Fruit fly (Drosophila melanogaster) S2 (cell line): ENCODE data around the gene tty.

Experiments
- CG8478 ChIP-seq: fragments of >200 bp; optimal IDR thresholded peaks from 2 replicates; lab custom pipeline; 2018
- CTCF ChIP-seq, 2 experiments: fragments of >200 bp; optimal IDR thresholded peaks; 2 replicates each; lab custom pipeline; 2018

The tty gene

DNA sequence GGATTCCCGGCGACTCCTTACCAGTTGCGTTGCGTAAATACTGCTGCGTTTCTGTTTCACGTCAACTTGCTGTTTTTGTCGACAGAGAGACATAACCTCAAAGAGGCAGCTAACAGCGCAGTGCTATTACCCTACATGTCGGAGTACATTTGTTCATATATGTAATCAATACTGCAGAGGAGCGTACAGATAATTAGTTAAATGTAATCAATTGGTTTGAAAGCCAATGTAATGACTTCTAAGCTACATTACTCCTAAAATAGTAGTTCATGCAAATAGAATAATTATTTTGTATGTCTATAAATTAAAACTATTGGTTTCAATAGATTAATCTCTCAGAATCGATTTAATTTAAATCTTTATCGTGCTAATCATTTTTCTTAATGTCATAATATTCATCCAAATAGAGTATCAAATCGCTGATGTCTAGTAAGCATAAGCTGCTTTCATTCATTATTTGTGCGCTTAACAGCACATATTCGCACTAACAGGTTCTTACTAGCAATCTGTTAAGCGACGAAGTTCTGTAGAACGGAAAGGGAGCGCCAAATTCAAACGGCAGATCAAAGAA lies 20.2 kb downstream of the tty start, which contains the start of the genes SLIRP1 and anox:
TSS of gene SLIRP1 (minus strand) at position 95 of the 571 bp plus-strand sequence.
TSS of gene anox (minus strand) at position 95 of the 571 bp plus-strand sequence.
- TF ChIP-seq CG8478 (lab: Kevin White, UChicago): no peak
- TF ChIP-seq CTCF (optimal IDR thresholded peaks at IDR 0.05; lab: Kevin White, UChicago): no peak

DNA sequence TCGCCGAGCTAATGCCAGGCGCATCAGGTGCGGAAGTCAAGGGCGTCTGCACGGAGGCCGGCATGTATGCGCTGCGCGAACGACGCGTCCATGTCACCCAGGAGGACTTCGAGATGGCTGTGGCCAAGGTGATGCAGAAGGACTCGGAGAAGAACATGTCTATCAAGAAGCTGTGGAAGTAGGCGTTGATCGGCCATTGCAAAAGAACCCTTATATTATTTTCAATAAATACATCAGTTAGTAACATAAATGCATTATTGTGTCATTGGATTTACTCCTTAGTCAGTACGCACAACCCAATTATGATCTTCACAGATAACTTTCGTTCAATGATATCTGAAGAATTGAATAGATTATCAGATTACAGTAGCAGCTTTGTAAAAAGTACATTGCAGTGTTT lies 22.1 kb downstream of the tty start, which contains the start of gene CG1801:
TSS of gene CG1801 (minus strand) at position 101 of the 400 bp plus-strand sequence.
- TF ChIP-seq CG8478 (lab: Kevin White, UChicago): no peak
- no peak for TF ChIP-seq CTCF (optimal IDR thresholded peaks at IDR 0.05; lab: Kevin White, UChicago)

- TF ChIP-seq CG8478 (lab: Kevin White, UChicago): no peak
- TF ChIP-seq CTCF (optimal IDR thresholded peaks at IDR 0.05; lab: Kevin White, UChicago): peak in 1 of 2 experiments; percentile 15
Observed at dm6 chrX:21315852-21316251, 23.6 kb downstream of the tty start, which contains the start of gene Rpt6. Rpt6 (plus strand) TSS chrX:21316052.

- TF ChIP-seq CG8478 (lab: Kevin White, UChicago) (no peak), CTCF (optimal IDR thresholded peaks at IDR 0.05; lab: Kevin White, UChicago) (no peak)
Observed at dm6 chrX:21306485-21307142, 32.9 kb downstream of the tty start, which contains the start of gene Abca3. Abca3 (minus strand) TSS chrX:21306665.

dm6 chrX:21285001-21285400 lies 54.5 kb downstream of the tty start, which contains the start of gene CG1494:
CG1494 (plus strand) TSS chrX:21285301.
- no peak for TF ChIP-seq CG8478 (lab: Kevin White, UChicago)
- no peak for TF ChIP-seq CTCF (optimal IDR thresholded peaks at IDR 0.05; lab: Kevin White, UChicago)

DNA sequence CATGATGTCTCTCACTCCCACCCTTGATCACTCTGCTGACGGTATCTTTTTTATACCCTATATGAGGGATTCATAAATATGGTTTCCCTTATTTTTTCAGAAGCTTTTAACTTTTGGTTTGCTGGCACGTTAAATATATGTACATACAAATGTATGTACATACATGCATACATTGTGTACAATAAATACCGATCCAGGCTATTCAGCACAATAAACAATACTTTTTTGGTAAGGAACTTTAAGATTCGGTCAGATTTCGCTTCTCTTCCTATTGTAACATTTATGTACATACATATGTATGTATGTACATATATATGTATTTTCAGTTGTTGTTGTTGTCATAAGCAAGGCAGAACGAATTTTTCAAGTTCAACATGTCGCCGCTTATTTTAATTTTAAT lies 57.4 kb downstream of the tty start:
- TF ChIP-seq CG8478 (lab: Kevin White, UChicago): no peak
- no peak for TF ChIP-seq CTCF (optimal IDR thresholded peaks at IDR 0.05; lab: Kevin White, UChicago)

DNA sequence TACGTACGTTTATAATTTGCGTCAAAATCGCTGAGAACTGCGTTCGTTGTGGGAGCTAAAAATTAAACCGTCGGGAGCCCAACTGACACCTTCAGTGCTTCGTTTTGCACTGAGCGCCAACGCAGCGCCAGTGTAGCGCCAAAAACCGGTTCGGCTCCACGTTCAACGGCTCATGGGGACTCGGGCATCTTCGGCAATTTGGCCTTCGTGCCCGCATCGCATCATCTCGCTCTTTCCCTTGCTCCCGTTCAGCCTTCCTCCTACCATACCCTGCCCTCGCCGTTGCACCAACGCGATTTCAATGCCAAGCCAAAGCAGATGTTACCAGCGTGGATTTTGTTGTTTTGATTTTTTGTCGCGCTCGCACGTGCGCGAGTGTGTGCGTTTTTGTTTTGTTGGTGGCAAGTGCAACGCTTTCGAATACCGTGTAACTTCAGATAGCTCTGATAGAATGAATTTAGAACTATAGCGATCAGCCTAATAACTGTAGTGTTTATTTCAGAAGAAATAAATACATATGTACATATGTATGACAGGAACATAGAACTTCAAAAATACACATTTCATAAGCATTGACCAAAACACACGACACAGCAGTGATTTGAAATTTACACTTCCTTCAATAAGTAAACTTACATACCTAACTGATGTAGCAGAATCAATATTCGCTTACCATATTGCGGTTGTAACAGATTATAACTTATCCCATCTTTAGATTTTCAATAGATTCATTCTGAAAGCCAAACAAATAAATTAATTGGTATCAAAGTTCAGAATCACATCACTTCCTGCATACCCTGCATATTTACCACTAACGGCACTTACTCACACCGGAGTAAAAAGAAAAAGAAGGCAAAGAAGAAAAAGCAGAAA lies 58.2 kb downstream of the tty start, which contains the start of gene Mnr:
TSS of gene Mnr (minus strand) at position 133 of the 873 bp plus-strand sequence.
- TF ChIP-seq CG8478 (lab: Kevin White, UChicago) (peak; percentile 23), CTCF (optimal IDR thresholded peaks at IDR 0.05; lab: Kevin White, UChicago) (no peak)

DNA sequence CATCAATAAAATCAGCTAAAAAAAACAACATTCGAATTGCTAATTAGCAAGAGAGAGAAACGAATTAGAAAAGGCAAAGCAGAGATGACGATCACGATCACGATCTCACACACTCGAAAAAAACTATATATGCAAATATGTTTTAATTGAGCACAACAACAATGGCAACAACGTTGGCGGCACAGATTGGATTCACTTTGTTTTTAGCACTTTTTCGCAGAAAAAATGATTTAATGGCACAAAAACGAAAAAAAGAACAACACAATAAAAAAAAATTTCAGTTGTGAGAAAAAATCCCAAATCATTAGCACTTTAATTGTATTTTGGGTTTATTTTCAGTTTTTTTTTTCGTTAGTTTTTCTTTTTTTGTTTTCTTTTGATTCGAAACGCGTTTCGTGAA lies 58.8 kb downstream of the tty start:
- TF ChIP-seq CG8478 (lab: Kevin White, UChicago) (no peak), CTCF (optimal IDR thresholded peaks at IDR 0.05; lab: Kevin White, UChicago) (no peak)

dm6 chrX:21279311-21279890 lies 60.1 kb downstream of the tty start:
- no peak for TF ChIP-seq CTCF (optimal IDR thresholded peaks at IDR 0.05; lab: Kevin White, UChicago)
- no peak for TF ChIP-seq CG8478 (lab: Kevin White, UChicago)
